Worm (Caenorhabditis elegans) whole organism, L4 larva: ENCODE results near the gene F37H8.6.

Source experiments
- F10B5.3 ChIP-seq: sonication (generic microtip); optimal IDR thresholded peaks from 2 replicates; lab custom pipeline; 2016; ENCODE audit warnings: mild to moderate bottlenecking, missing genetic modification characterization, missing compliant biosample characterization
- F37D6.2 ChIP-seq: sonication (generic microtip); optimal IDR thresholded peaks from 2 replicates; lab custom pipeline; 2016; ENCODE audit warnings: mild to moderate bottlenecking, missing genetic modification characterization, missing compliant biosample characterization
- Y75B8A.6 ChIP-seq: fragments of 200-800 bp; sonication (Bioruptor generic); IDR thresholded peaks from 2 replicates; pipeline ENCODE4 v1.3.6; 2022; ENCODE audit warnings: missing genetic modification reagents, missing genetic modification characterization, missing compliant biosample characterization
- ZK337.2 ChIP-seq: fragments of 200-800 bp; sonication (Bioruptor generic); IDR thresholded peaks from 2 replicates; pipeline ENCODE4 v1.3.6; 2022; ENCODE audit warnings: missing genetic modification reagents, missing genetic modification characterization, missing compliant biosample characterization
- aha-1 ChIP-seq: fragments of 150-350 bp; peaks from one replicate; lab custom pipeline; 2014; ENCODE audit warnings: missing biosample characterization, missing genetic modification characterization
- cey-2 ChIP-seq: sonication (generic microtip); optimal IDR thresholded peaks from 3 replicates; lab custom pipeline; 2017; ENCODE audit warnings: missing genetic modification characterization, mild to moderate bottlenecking, missing compliant biosample characterization, antibody characterized with exemption, borderline replicate concordance; ENCODE audit not compliant: insufficient read depth
- daf-16 ChIP-seq, 3 experiments: sonication (generic microtip); optimal IDR thresholded peaks; 2 replicates each; lab custom pipeline; 2016 to 2017; ENCODE audit warnings: missing genetic modification characterization in 3 of 3, missing genetic modification reagents in 3 of 3, mild to moderate bottlenecking in 2 of 3, missing compliant biosample characterization in 2 of 3, missing biosample characterization in 1 of 3, moderate library complexity in 1 of 3
- daf-19 ChIP-seq: fragments of 200-800 bp; sonication (Bioruptor generic); conservative IDR thresholded peaks from 2 replicates; pipeline ENCODE4 v1.3.6; 2022; ENCODE audit warnings: missing genetic modification characterization, missing compliant biosample characterization
- dmd-6 ChIP-seq: fragments of 200-800 bp; sonication (Bioruptor generic); IDR thresholded peaks from 2 replicates; pipeline ENCODE4 v1.3.6; 2022; ENCODE audit warnings: missing genetic modification reagents, missing genetic modification characterization, missing compliant biosample characterization
- dve-1 ChIP-seq: sonication (generic microtip); optimal IDR thresholded peaks from 2 replicates; lab custom pipeline; 2017; ENCODE audit warnings: antibody characterized with exemption, mild to moderate bottlenecking, missing genetic modification characterization, missing compliant biosample characterization; ENCODE audit not compliant: insufficient read depth
- hif-1 ChIP-seq, 2 experiments: sonication (generic microtip); optimal IDR thresholded peaks; 2 replicates each; lab custom pipeline; 2016 to 2017; ENCODE audit warnings: missing compliant biosample characterization in 2 of 2, missing genetic modification characterization in 2 of 2, missing genetic modification reagents in 2 of 2, missing genotype in 2 of 2, mild to moderate bottlenecking in 1 of 2
- hlh-11 ChIP-seq: fragments of 200-800 bp; sonication (Bioruptor generic); optimal IDR thresholded peaks from 2 replicates; lab custom pipeline; 2018; ENCODE audit warnings: mild to moderate bottlenecking, missing genetic modification characterization, missing compliant biosample characterization
- hlh-30 ChIP-seq: sonication (generic microtip); optimal IDR thresholded peaks from 2 replicates; lab custom pipeline; 2017; ENCODE audit warnings: antibody characterized with exemption, mild to moderate bottlenecking, missing genetic modification characterization, missing compliant biosample characterization; ENCODE audit not compliant: insufficient read depth
- hmg-1.1 ChIP-seq: fragments of 200-800 bp; sonication (Bioruptor generic); IDR thresholded peaks from 2 replicates; pipeline ENCODE4 v1.3.6; 2022; ENCODE audit warnings: missing genetic modification reagents, missing genetic modification characterization, missing compliant biosample characterization
- lim-7 ChIP-seq: fragments of 200-800 bp; sonication (Bioruptor generic); IDR thresholded peaks from 2 replicates; pipeline ENCODE4 v1.3.6; 2022; ENCODE audit warnings: missing genetic modification characterization, missing compliant biosample characterization
- lin-1 ChIP-seq: fragments of 200-800 bp; sonication (Bioruptor generic); IDR thresholded peaks from 2 replicates; pipeline ENCODE4 v1.3.6; 2022; ENCODE audit warnings: missing genetic modification reagents, missing genetic modification characterization, missing compliant biosample characterization
- lin-13 ChIP-seq: fragments of 150-350 bp; optimal IDR thresholded peaks from 2 replicates; lab custom pipeline; 2014; ENCODE audit warnings: missing biosample characterization, missing genetic modification reagents, missing genetic modification characterization
- lsy-2 ChIP-seq, 2 experiments: fragments of 150-350 bp in 1 of 2; sonication (generic microtip) in 1 of 2; optimal IDR thresholded peaks; 2 replicates each; lab custom pipeline; 2014 to 2017; ENCODE audit warnings: missing biosample characterization in 2 of 2, missing genetic modification characterization in 2 of 2
- mes-2 ChIP-seq: sonication (generic microtip); optimal IDR thresholded peaks from 2 replicates; lab custom pipeline; 2016; ENCODE audit warnings: missing genotype, mild to moderate bottlenecking, missing genetic modification characterization, missing compliant biosample characterization; ENCODE audit not compliant: poor library complexity, severe bottlenecking
- nhr-25 ChIP-seq: sonication (generic microtip); optimal IDR thresholded peaks from 2 replicates; lab custom pipeline; 2017; ENCODE audit warnings: missing genetic modification characterization, mild to moderate bottlenecking, missing compliant biosample characterization, antibody characterized with exemption, moderate library complexity, borderline replicate concordance; ENCODE audit not compliant: insufficient read depth
- nhr-28 ChIP-seq: fragments of 150-350 bp; optimal IDR thresholded peaks from 2 replicates; lab custom pipeline; 2014; ENCODE audit warnings: missing biosample characterization, missing genetic modification characterization
- nhr-76 ChIP-seq: fragments of 150-350 bp; optimal IDR thresholded peaks from 2 replicates; lab custom pipeline; 2014; ENCODE audit warnings: missing biosample characterization, missing genetic modification characterization
- nhr-77 ChIP-seq: fragments of 150-350 bp; optimal IDR thresholded peaks from 2 replicates; lab custom pipeline; 2014; ENCODE audit warnings: missing biosample characterization, missing genetic modification characterization
- pha-4 ChIP-seq, 2 experiments: fragments of 150-350 bp in 1 of 2; fragments of 200-800 bp in 1 of 2; sonication (Bioruptor generic) in 1 of 2; IDR thresholded peaks in 1 of 2; optimal IDR thresholded peaks in 1 of 2; 2 replicates each; pipeline versions ENCODE4 v1.3.6 to Lab custom; 2014 to 2022; ENCODE audit warnings: missing genetic modification characterization in 2 of 2, missing genetic modification reagents in 2 of 2, missing biosample characterization in 1 of 2, missing compliant biosample characterization in 1 of 2
- rbr-2 ChIP-seq: sonication (generic microtip); optimal IDR thresholded peaks from 2 replicates; lab custom pipeline; 2016; ENCODE audit warnings: missing genotype, missing genetic modification characterization, missing compliant biosample characterization
- sdz-12 ChIP-seq: fragments of 200-800 bp; sonication (Bioruptor generic); optimal IDR thresholded peaks from 2 replicates; lab custom pipeline; 2018; ENCODE audit warnings: mild to moderate bottlenecking, missing genetic modification characterization, missing compliant biosample characterization
- set-16 ChIP-seq: fragments of 200-800 bp; sonication (Bioruptor generic); IDR thresholded peaks from 2 replicates; pipeline ENCODE4 v1.3.6; 2022; ENCODE audit warnings: missing genetic modification reagents, missing genetic modification characterization, missing compliant biosample characterization
- skn-1 ChIP-seq: fragments of 150-350 bp; optimal IDR thresholded peaks from 2 replicates; lab custom pipeline; 2014; ENCODE audit warnings: missing biosample characterization, missing genetic modification characterization
- tra-1 ChIP-seq: fragments of 200-800 bp; sonication (Bioruptor generic); IDR thresholded peaks from 2 replicates; pipeline ENCODE4 v1.3.6; 2022; ENCODE audit warnings: missing genetic modification reagents, missing genetic modification characterization, missing compliant biosample characterization
- unc-39 ChIP-seq: sonication (generic microtip); optimal IDR thresholded peaks from 2 replicates; lab custom pipeline; 2017; ENCODE audit warnings: missing biosample characterization, missing genetic modification characterization
- zip-11 ChIP-seq: fragments of 200-800 bp; sonication (Bioruptor generic); IDR thresholded peaks from 2 replicates; pipeline ENCODE4 v1.3.6; 2022; ENCODE audit warnings: missing genetic modification characterization, missing compliant biosample characterization

F37H8.6 gene

ce11 chrII:11167039-11167438 is 10.2 kb downstream of the F37H8.6 start (continued):
- peak; percentile 97 for TF ChIP-seq aha-1
- TF ChIP-seq Y75B8A.6, result no peak
- no peak for TF ChIP-seq ZK337.2 (GFP tag; lab: Robert Waterston, UW)
- no peak for TF ChIP-seq unc-39 (tag; lab: Kevin White, UChicago)
- TF ChIP-seq F37D6.2 (tag; lab: Kevin White, UChicago), result no peak
- TF ChIP-seq lin-1 (GFP tag; lab: Robert Waterston, UW), result peak; percentile 46; the same call in 1 of the 2 replicates
- peak; percentile 65 for TF ChIP-seq set-16 (GFP tag; lab: Robert Waterston, UW)
- TF ChIP-seq pha-4 (GFP tag; IDR thresholded peaks at IDR 0.05; lab: Robert Waterston, UW), result peak; percentile 55; the same call in 1 of the 2 replicates
- TF ChIP-seq pha-4 (tag; optimal IDR thresholded peaks at IDR 0.05; lab: Kevin White, UChicago), result no peak
- peak in 1 of 2 experiments; percentile 11 for TF ChIP-seq hif-1 (tag; optimal IDR thresholded peaks at IDR 0.05; lab: Kevin White, UChicago)
- TF ChIP-seq tra-1, result no peak
- TF ChIP-seq cey-2, result no peak
- TF ChIP-seq lin-13 (GFP tag; lab: Kevin White, UChicago), result peak; percentile 49

- TF ChIP-seq lim-7 (GFP tag; lab: Robert Waterston, UW) (no peak), skn-1 (tag; lab: Kevin White, UChicago) (no peak), daf-19 (no peak), daf-16 (GFP tag; optimal IDR thresholded peaks at IDR 0.05; lab: Kevin White, UChicago) (no peak), daf-16 (tag; optimal IDR thresholded peaks at IDR 0.05; lab: Kevin White, UChicago) (peak; percentile 29), nhr-25 (tag; lab: Kevin White, UChicago) (no peak), hlh-30 (tag; lab: Kevin White, UChicago) (peak; percentile 13), set-16 (GFP tag; lab: Robert Waterston, UW) (peak; percentile 79), mes-2 (tag; lab: Kevin White, UChicago) (peak; percentile 3), zip-11 (GFP tag; lab: Robert Waterston, UW) (no peak), lsy-2 (tag; optimal IDR thresholded peaks at IDR 0.05; lab: Kevin White, UChicago) (peak in 1 of 2 experiments; percentile 14), dve-1 (tag; lab: Kevin White, UChicago) (peak; percentile 16), nhr-76 (no peak), F10B5.3 (no peak), pha-4 (GFP tag; IDR thresholded peaks at IDR 0.05; lab: Robert Waterston, UW) (peak; percentile 32; the same call in 1 of the 2 replicates), pha-4 (tag; optimal IDR thresholded peaks at IDR 0.05; lab: Kevin White, UChicago) (no peak)
- TF ChIP-seq, all 104 proteins: peak for 7
Measured at ce11 chrII:11166414-11166813, 10.9 kb downstream of the F37H8.6 start.

- no peak for TF ChIP-seq nhr-77 (tag; lab: Kevin White, UChicago)
- peak; percentile 67 for TF ChIP-seq nhr-28 (tag; lab: Kevin White, UChicago)
- peak; percentile 23 for TF ChIP-seq hlh-30 (tag; lab: Kevin White, UChicago)
Measured at ce11 chrII:11163291-11163690, 14.0 kb downstream of the F37H8.6 start.

ce11 chrII:11162390-11162789 is 14.9 kb downstream of the F37H8.6 start, which contains the start of gene ptr-13:
ptr-13 (minus strand) TSS chrII:11162481.
- TF ChIP-seq hlh-11, result no peak
- peak; percentile 6 for TF ChIP-seq aha-1
- TF ChIP-seq hmg-1.1 (GFP tag; lab: Robert Waterston, UW), result no peak
- TF ChIP-seq mes-2 (tag; lab: Kevin White, UChicago), result no peak
- TF ChIP-seq tra-1, result no peak
- TF ChIP-seq nhr-28 (tag; lab: Kevin White, UChicago), result peak; percentile 41

- TF ChIP-seq nhr-28 (tag; lab: Kevin White, UChicago), result peak; percentile 5
- no peak for TF ChIP-seq rbr-2 (tag; lab: Kevin White, UChicago)
- TF ChIP-seq lsy-2 (tag; optimal IDR thresholded peaks at IDR 0.05; lab: Kevin White, UChicago), result no peak
- no peak for TF ChIP-seq sdz-12 (GFP tag; lab: Kevin White, UChicago)
- peak; percentile 65 for TF ChIP-seq aha-1
- TF ChIP-seq dmd-6 (GFP tag; lab: Robert Waterston, UW), result no peak
Measured at ce11 chrII:11161675-11162074, 15.6 kb downstream of the F37H8.6 start.
